Fruit fly (Drosophila melanogaster): ENCODE results near the gene CG12301.

The CG12301 gene

dm6 chr3L:15563851-15564106, 16.8 kb upstream of the CG12301 start:
- no peak for TF ChIP-seq CG15710 (tag; optimal IDR thresholded peaks at IDR 0.05)
- no peak for TF ChIP-seq CG17806 (tag; optimal IDR thresholded peaks at IDR 0.05)
- no peak for TF ChIP-seq CG12605 (GFP tag; IDR thresholded peaks at IDR 0.05)
- TF ChIP-seq CG8159 (tag; optimal IDR thresholded peaks at IDR 0.05): no peak
- TF ChIP-seq D1 (tag; optimal IDR thresholded peaks at IDR 0.05): no peak

dm6 chr3L:15565829-15566433, 14.7 kb upstream of the CG12301 start, which contains the start of gene dop:
Gene dop (plus strand): TSS chr3L:15566013.
- no peak for TF ChIP-seq CG15710 (tag; optimal IDR thresholded peaks at IDR 0.05)
- TF ChIP-seq Snoo (tag; optimal IDR thresholded peaks at IDR 0.05): peak; percentile 20

dm6 chr3L:15566484-15566955, 14.1 kb upstream of the CG12301 start:
- TF ChIP-seq CG4496 (GFP tag; IDR thresholded peaks at IDR 0.05) (peak; percentile 53; the same call in 1 of the 3 replicates), CG34367 (tag; optimal IDR thresholded peaks at IDR 0.05) (no peak), Pif1A (GFP tag; optimal IDR thresholded peaks at IDR 0.05) (no peak), CG12605 (GFP tag; IDR thresholded peaks at IDR 0.05) (peak; percentile 61; the same call in 1 of the 2 replicates), CG8301 (tag; optimal IDR thresholded peaks at IDR 0.05) (no peak), CG10348 (GFP tag; IDR thresholded peaks at IDR 0.05) (no peak), CG8159 (tag; optimal IDR thresholded peaks at IDR 0.05) (no peak), CG32121 (GFP tag; IDR thresholded peaks at IDR 0.05) (no peak), Snoo (tag; optimal IDR thresholded peaks at IDR 0.05) (no peak), CG15710 (tag; optimal IDR thresholded peaks at IDR 0.05) (no peak), fd96Ca (GFP tag; IDR thresholded peaks at IDR 0.05) (peak; percentile 57; the same call in 1 of the 3 replicates), CG14655 (GFP tag; optimal IDR thresholded peaks at IDR 0.05) (no peak), gl (tag; optimal IDR thresholded peaks at IDR 0.05) (no peak), CG13204 (GFP tag; optimal IDR thresholded peaks at IDR 0.05) (no peak), Pif1B (GFP tag; optimal IDR thresholded peaks at IDR 0.05) (peak; percentile 25), CG9948 (tag; optimal IDR thresholded peaks at IDR 0.05) (no peak), Ets98B (GFP tag; IDR thresholded peaks at IDR 0.05) (peak; percentile 24; the same call in 1 of the 2 replicates), EcR (GFP tag; optimal IDR thresholded peaks at IDR 0.05) (peak; percentile 82), D1 (tag; optimal IDR thresholded peaks at IDR 0.05) (no peak), CG17806 (tag; optimal IDR thresholded peaks at IDR 0.05) (no peak), rn (GFP tag; IDR thresholded peaks at IDR 0.05) (no peak)

dm6 chr3L:15568748-15569147, 11.9 kb upstream of the CG12301 start:
- no peak for TF ChIP-seq CG14655 (GFP tag; optimal IDR thresholded peaks at IDR 0.05)
- peak; percentile 68 for TF ChIP-seq EcR (GFP tag; optimal IDR thresholded peaks at IDR 0.05)

- no peak for TF ChIP-seq gl (tag; optimal IDR thresholded peaks at IDR 0.05)
- no peak for TF ChIP-seq CG15710 (tag; optimal IDR thresholded peaks at IDR 0.05)
- no peak for TF ChIP-seq CG32121 (GFP tag; IDR thresholded peaks at IDR 0.05)
- no peak for TF ChIP-seq CG14655 (GFP tag; optimal IDR thresholded peaks at IDR 0.05)
- TF ChIP-seq CG8159 (tag; optimal IDR thresholded peaks at IDR 0.05): no peak
- no peak for TF ChIP-seq CG4496 (GFP tag; IDR thresholded peaks at IDR 0.05)
- no peak for TF ChIP-seq CG13204 (GFP tag; optimal IDR thresholded peaks at IDR 0.05)
- no peak for TF ChIP-seq Ets98B (GFP tag; IDR thresholded peaks at IDR 0.05)
- TF ChIP-seq Pif1A (GFP tag; optimal IDR thresholded peaks at IDR 0.05): no peak
- no peak for TF ChIP-seq CG17806 (tag; optimal IDR thresholded peaks at IDR 0.05)
- TF ChIP-seq Pif1B (GFP tag; optimal IDR thresholded peaks at IDR 0.05): no peak
- TF ChIP-seq D1 (tag; optimal IDR thresholded peaks at IDR 0.05): no peak
- TF ChIP-seq CG34367 (tag; optimal IDR thresholded peaks at IDR 0.05): no peak
- TF ChIP-seq fd96Ca (GFP tag; IDR thresholded peaks at IDR 0.05): no peak
- no peak for TF ChIP-seq CG9948 (tag; optimal IDR thresholded peaks at IDR 0.05)
- TF ChIP-seq rn (GFP tag; IDR thresholded peaks at IDR 0.05): no peak
- no peak for TF ChIP-seq CG12605 (GFP tag; IDR thresholded peaks at IDR 0.05)
- no peak for TF ChIP-seq CG8301 (tag; optimal IDR thresholded peaks at IDR 0.05)
- TF ChIP-seq EcR (GFP tag; optimal IDR thresholded peaks at IDR 0.05): no peak
- TF ChIP-seq Snoo (tag; optimal IDR thresholded peaks at IDR 0.05): no peak
These were observed 10.0 kb upstream of the CG12301 start for dm6 chr3L:15570571-15570970.

- TF ChIP-seq CG9948 (tag; optimal IDR thresholded peaks at IDR 0.05): no peak
- no peak for TF ChIP-seq CG4496 (GFP tag; IDR thresholded peaks at IDR 0.05)
- TF ChIP-seq Pif1B (GFP tag; optimal IDR thresholded peaks at IDR 0.05): no peak
- TF ChIP-seq Ets98B (GFP tag; IDR thresholded peaks at IDR 0.05): no peak
- TF ChIP-seq D1 (tag; optimal IDR thresholded peaks at IDR 0.05): no peak
- TF ChIP-seq CG10348 (GFP tag; IDR thresholded peaks at IDR 0.05): no peak
- TF ChIP-seq CG34367 (tag; optimal IDR thresholded peaks at IDR 0.05): no peak
- no peak for TF ChIP-seq CG14655 (GFP tag; optimal IDR thresholded peaks at IDR 0.05)
- TF ChIP-seq Pif1A (GFP tag; optimal IDR thresholded peaks at IDR 0.05): no peak
- no peak for TF ChIP-seq CG8159 (tag; optimal IDR thresholded peaks at IDR 0.05)
- no peak for TF ChIP-seq Snoo (tag; optimal IDR thresholded peaks at IDR 0.05)
- no peak for TF ChIP-seq rn (GFP tag; IDR thresholded peaks at IDR 0.05)
- no peak for TF ChIP-seq CG15710 (tag; optimal IDR thresholded peaks at IDR 0.05)
- TF ChIP-seq fd96Ca (GFP tag; IDR thresholded peaks at IDR 0.05): no peak
- no peak for TF ChIP-seq CG17806 (tag; optimal IDR thresholded peaks at IDR 0.05)
- TF ChIP-seq CG32121 (GFP tag; IDR thresholded peaks at IDR 0.05): no peak
- TF ChIP-seq CG8301 (tag; optimal IDR thresholded peaks at IDR 0.05): no peak
- no peak for TF ChIP-seq gl (tag; optimal IDR thresholded peaks at IDR 0.05)
- no peak for TF ChIP-seq CG12605 (GFP tag; IDR thresholded peaks at IDR 0.05)
- no peak for TF ChIP-seq CG13204 (GFP tag; optimal IDR thresholded peaks at IDR 0.05)
These were observed 4.2 kb upstream of the CG12301 start, which contains the start of gene Ufsp2 for dm6 chr3L:15576357-15576756. Gene Ufsp2 (plus strand): TSS chr3L:15576570.

All from whole organism, pupa.